Worm (Caenorhabditis elegans) whole organism, L4 larva: ENCODE measurements around the gene W06H8.2.

Source experiments
- R02D3.7 ChIP-seq: fragments of 150-350 bp; sonication (generic microtip); optimal IDR thresholded peaks from 3 replicates; lab custom pipeline; 2014; ENCODE audit warnings: missing biosample characterization, missing genetic modification characterization
- ceh-32 ChIP-seq: sonication (generic microtip); optimal IDR thresholded peaks from 2 replicates; lab custom pipeline; 2016; ENCODE audit warnings: mild to moderate bottlenecking, missing genetic modification characterization, missing compliant biosample characterization; ENCODE audit not compliant: poor library complexity
- ces-1 ChIP-seq: fragments of 150-350 bp; sonication (generic microtip); optimal IDR thresholded peaks from 4 replicates; lab custom pipeline; 2014; ENCODE audit warnings: missing biosample characterization, missing genetic modification reagents, missing genetic modification characterization
- dve-1 ChIP-seq: sonication (generic microtip); optimal IDR thresholded peaks from 2 replicates; lab custom pipeline; 2017; ENCODE audit warnings: antibody characterized with exemption, mild to moderate bottlenecking, missing genetic modification characterization, missing compliant biosample characterization; ENCODE audit not compliant: insufficient read depth
- lin-13 ChIP-seq: fragments of 150-350 bp; optimal IDR thresholded peaks from 2 replicates; lab custom pipeline; 2014; ENCODE audit warnings: missing biosample characterization, missing genetic modification reagents, missing genetic modification characterization
- lin-39 ChIP-seq: fragments of 150-350 bp; optimal IDR thresholded peaks from 2 replicates; lab custom pipeline; 2014; ENCODE audit warnings: missing biosample characterization, missing genetic modification reagents, missing genetic modification characterization
- snpc-4 ChIP-seq: fragments of 150-350 bp; optimal IDR thresholded peaks from 2 replicates; lab custom pipeline; 2014; ENCODE audit warnings: missing biosample characterization, missing genetic modification characterization
- spr-1 ChIP-seq: sonication (generic microtip); optimal IDR thresholded peaks from 2 replicates; lab custom pipeline; 2016; ENCODE audit warnings: mild to moderate bottlenecking, missing genetic modification characterization, missing compliant biosample characterization
- zag-1 ChIP-seq: fragments of 150-350 bp; optimal IDR thresholded peaks from 2 replicates; lab custom pipeline; 2014; ENCODE audit warnings: missing biosample characterization, missing genetic modification characterization
- ztf-11 ChIP-seq: fragments of 150-350 bp; optimal IDR thresholded peaks from 2 replicates; lab custom pipeline; 2014; ENCODE audit warnings: missing biosample characterization, missing genetic modification characterization

- TF ChIP-seq snpc-4 (tag; lab: Kevin White, UChicago) = no peak
- TF ChIP-seq lin-39 (tag; lab: Kevin White, UChicago) = no peak
- no peak for TF ChIP-seq dve-1 (tag; lab: Kevin White, UChicago)
- no peak for TF ChIP-seq lin-13 (GFP tag; lab: Kevin White, UChicago)
- no peak for TF ChIP-seq zag-1
- no peak for TF ChIP-seq ztf-11 (tag; lab: Kevin White, UChicago)
- TF ChIP-seq ces-1 = no peak
- TF ChIP-seq spr-1 = no peak
- TF ChIP-seq ceh-32 (tag; lab: Kevin White, UChicago) = no peak
- TF ChIP-seq R02D3.7 (tag; lab: Kevin White, UChicago) = no peak
Measured at ce11 chrV:6244631-6245030, 38.1 kb downstream of the W06H8.2 start.
